Worm (Caenorhabditis elegans): Measurements from ENCODE around the gene ugt-24.
"Not testable (repeated sequence)": the region's sequence is repeated elsewhere in the genome, so short reads cannot be mapped to it uniquely, and the experiment has no call there.

The ugt-24 gene

DNA sequence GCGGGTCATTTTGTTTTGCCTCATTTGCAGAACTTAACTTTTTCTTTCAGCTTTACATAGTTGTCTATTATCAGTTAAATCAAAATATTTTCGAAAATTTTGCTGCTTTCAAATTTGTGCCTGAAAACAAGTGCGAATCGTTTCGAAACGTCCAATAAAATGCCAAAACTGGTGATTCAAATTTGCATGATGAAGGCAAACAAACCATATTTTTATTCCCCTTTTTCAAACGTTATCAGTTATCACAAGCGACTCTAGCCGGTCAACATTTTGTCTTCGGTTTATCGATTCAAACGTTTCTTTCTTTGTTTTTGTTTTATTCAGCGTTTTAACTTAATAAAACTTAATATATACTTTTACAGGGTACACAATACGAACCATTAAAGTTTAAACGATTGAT, at the start of gene ugt-24, which contains the start of gene C49A9.6:
Gene ugt-24 (minus strand): TSS at position 147 of the 400 bp plus-strand sequence.
Gene C49A9.6 (plus strand): TSS at position 363 of the 400 bp plus-strand sequence.
- no peak for TF ChIP-seq Y55F3AM.14 (GFP tag; optimal IDR thresholded peaks at IDR 0.05)
- peak; percentile 7 for TF ChIP-seq crh-2 (tag; optimal IDR thresholded peaks at IDR 0.05)
- TF ChIP-seq fos-1 (tag; optimal IDR thresholded peaks at IDR 0.05): peak; percentile 78

DNA sequence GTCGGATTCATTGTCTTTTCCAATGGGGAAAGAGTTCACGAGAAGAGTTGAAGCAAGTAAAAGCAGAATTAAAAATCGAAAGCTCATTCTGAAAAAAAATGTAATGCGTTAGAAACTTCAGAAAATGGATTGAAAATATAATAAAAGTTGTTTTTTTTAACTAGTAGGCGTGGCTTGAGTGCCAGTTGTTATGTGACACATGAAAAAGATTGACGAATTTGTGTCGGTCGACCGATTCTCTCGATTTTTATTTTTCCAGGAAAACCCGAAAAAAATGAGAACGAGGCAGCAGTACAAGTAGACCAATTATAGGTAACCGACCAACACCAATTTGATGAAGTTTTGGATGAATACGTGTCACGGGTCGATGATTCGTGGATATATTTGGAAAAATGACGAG, 49.2 kb upstream of the ugt-24 start, which contains the start of gene nlp-16:
Gene nlp-16 (minus strand): TSS at position 101 of the 400 bp plus-strand sequence.
- TF ChIP-seq nhr-237 (tag; optimal IDR thresholded peaks at IDR 0.05) (no peak), sma-9 (GFP tag; optimal IDR thresholded peaks at IDR 0.05) (no peak), sma-9 (tag; optimal IDR thresholded peaks at IDR 0.05) (no peak), mdl-1 (tag; optimal IDR thresholded peaks at IDR 0.05) (no peak), nhr-10 (tag; optimal IDR thresholded peaks at IDR 0.05) (no peak), snpc-4 (tag; optimal IDR thresholded peaks at IDR 0.05) (no peak), elt-3 (tag; optimal IDR thresholded peaks at IDR 0.05) (no peak)

DNA sequence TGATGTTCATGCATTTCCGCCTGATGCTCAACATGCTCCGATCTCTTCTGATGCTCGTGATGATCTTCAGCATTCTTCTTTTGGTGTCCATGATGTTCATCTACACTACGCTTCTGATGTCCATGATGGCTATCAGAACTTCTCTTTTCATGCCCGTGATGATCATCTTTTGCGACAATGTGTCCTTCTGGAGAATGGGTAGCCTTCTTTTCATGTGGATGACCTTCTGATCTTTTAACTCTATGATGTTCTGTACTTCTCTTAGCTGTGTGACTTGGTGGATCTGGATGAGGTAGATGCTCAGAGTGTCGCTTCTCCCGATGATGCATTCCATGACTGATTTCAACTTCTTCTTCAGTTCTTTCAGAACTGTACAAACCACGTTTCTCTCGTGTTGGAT, 48.4 kb upstream of the ugt-24 start:
- TF ChIP-seq ztf-11 (tag; optimal IDR thresholded peaks at IDR 0.05) (no peak), mbf-1 (tag; optimal IDR thresholded peaks at IDR 0.05) (no peak)

DNA sequence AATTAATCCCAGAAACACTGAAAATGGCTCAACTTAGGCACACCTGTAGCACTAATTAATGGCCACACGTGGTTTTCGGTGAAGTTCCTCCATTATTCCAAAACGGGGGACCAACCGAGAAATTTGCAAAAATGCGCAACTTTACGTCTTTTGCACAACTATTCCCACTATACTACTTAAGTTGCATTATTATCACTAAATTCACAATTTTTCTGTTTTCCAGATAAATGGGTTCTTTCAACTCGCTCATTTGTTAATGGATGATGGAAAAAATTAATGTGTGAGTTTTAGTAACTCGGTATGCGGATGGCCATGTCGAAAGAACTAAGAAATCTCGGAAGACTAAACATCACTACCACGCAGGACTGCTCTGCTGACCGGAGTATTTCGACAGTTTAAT, 44.1 kb upstream of the ugt-24 start, which contains the start of gene T13A10.64:
Gene T13A10.64 (plus strand): TSS at position 301 of the 400 bp plus-strand sequence.
- TF ChIP-seq blmp-1 (tag; optimal IDR thresholded peaks at IDR 0.05; ENCODE audit: insufficient read depth): no peak
- no peak for TF ChIP-seq fos-1 (tag; optimal IDR thresholded peaks at IDR 0.05)
- no peak for TF ChIP-seq snpc-4 (tag; optimal IDR thresholded peaks at IDR 0.05)
- TF ChIP-seq nhr-12 (tag; optimal IDR thresholded peaks at IDR 0.05): no peak
- TF ChIP-seq skn-1 (tag; optimal IDR thresholded peaks at IDR 0.05): no peak
- no peak for TF ChIP-seq peb-1 (tag; optimal IDR thresholded peaks at IDR 0.05)
- TF ChIP-seq nhr-25 (tag; optimal IDR thresholded peaks at IDR 0.05): no peak
- no peak for TF ChIP-seq sma-3 (GFP tag; optimal IDR thresholded peaks at IDR 0.05)

DNA sequence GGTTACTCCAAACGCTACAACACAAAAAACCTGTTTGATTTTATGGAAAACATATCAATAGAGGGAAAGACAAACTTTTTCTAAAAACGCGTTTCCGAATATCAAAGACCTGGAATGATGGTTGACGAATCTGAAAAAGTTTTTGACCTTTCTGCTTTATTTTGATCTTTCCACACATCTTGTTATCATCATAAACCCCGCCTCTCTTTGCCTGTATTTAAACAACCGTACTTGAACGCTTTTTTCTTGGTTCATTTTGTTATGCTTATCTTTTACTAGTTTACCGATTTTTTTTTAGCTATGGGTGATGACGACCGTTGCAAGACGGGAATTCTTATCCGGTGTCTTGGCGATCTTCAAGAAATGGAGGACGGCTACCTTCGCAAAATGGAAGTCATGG, 42.5 kb upstream of the ugt-24 start, which contains the start of gene T13A10.2:
Gene T13A10.2 (plus strand): TSS at position 301 of the 400 bp plus-strand sequence.
- not testable (repeated sequence) for TF ChIP-seq gmeb-1 (tag; optimal IDR thresholded peaks at IDR 0.05); ama-1 (optimal IDR thresholded peaks at IDR 0.05); dmd-4 (tag; optimal IDR thresholded peaks at IDR 0.05)

DNA sequence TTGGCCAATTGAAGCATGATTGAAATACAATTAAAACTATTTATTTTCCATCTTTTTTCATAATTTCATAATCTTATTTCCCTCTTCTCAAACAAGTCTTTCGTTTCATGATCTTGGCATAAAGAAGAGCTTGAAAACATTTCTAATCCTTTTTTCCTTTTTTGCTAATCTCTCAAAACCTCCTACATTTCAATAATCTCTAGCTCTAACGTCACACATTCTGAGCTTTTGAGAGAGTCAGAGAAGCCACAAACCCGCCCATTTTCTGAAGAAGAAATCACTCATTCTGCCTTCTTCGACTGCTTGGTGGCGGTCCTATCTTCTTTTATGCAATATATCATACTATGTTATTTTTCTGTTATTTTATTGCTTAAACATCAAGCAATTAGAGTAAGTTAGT, 39.1 kb upstream of the ugt-24 start, which contains the start of gene F58F9.1:
Gene F58F9.1 (plus strand): TSS at position 251 of the 400 bp plus-strand sequence.
- TF ChIP-seq dmd-4 (tag; optimal IDR thresholded peaks at IDR 0.05): no peak
- no peak for TF ChIP-seq gmeb-1 (tag; optimal IDR thresholded peaks at IDR 0.05)
- TF ChIP-seq lsy-2 (tag; optimal IDR thresholded peaks at IDR 0.05): peak in 1 of 2 experiments; percentile 37
- TF ChIP-seq C34F6.9 (tag; optimal IDR thresholded peaks at IDR 0.05): peak; percentile 24
- TF ChIP-seq unc-39 (tag; optimal IDR thresholded peaks at IDR 0.05): no peak
- TF ChIP-seq unc-55 (GFP tag; optimal IDR thresholded peaks at IDR 0.05): peak; percentile 79
- TF ChIP-seq mab-5 (tag; optimal IDR thresholded peaks at IDR 0.05): peak; percentile 36
- no peak for TF ChIP-seq nhr-25 (tag; optimal IDR thresholded peaks at IDR 0.05)
- no peak for TF ChIP-seq nhr-237 (tag; optimal IDR thresholded peaks at IDR 0.05)
- no peak for TF ChIP-seq blmp-1 (tag; optimal IDR thresholded peaks at IDR 0.05; ENCODE audit: insufficient read depth)
- no peak for TF ChIP-seq lin-11 (tag; optimal IDR thresholded peaks at IDR 0.05)
- no peak for TF ChIP-seq egl-27 (tag; optimal IDR thresholded peaks at IDR 0.05)
- no peak for TF ChIP-seq ZK546.5 (tag; optimal IDR thresholded peaks at IDR 0.05)
- no peak for TF ChIP-seq ztf-4 (tag; optimal IDR thresholded peaks at IDR 0.05)
- TF ChIP-seq zag-1 (tag; optimal IDR thresholded peaks at IDR 0.05): no peak

DNA sequence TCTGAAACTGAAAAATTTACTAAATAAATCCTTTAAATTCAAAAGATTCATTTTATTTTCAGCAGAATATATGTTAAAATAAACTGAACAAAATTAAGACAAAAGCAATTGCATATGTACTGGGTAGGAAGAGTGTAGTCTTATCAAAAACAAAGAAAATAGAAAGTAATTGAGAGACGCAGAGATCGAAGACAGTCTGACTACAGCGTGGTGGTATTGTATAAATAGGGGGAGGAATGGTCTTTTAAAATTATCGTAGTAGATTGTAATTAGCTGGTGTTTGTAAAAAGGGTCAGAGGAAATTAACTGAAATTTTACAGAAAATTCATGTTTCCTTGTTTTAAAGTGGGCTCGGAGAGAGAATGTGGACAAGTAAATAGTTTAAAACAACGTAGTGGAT, 38.0 kb upstream of the ugt-24 start, which contains the start of gene acox-3:
Gene acox-3 (minus strand): TSS at position 7 of the 400 bp plus-strand sequence.
- TF ChIP-seq sma-9 (GFP tag; optimal IDR thresholded peaks at IDR 0.05) (peak; percentile 82), sma-9 (tag; optimal IDR thresholded peaks at IDR 0.05) (no peak), blmp-1 (tag; optimal IDR thresholded peaks at IDR 0.05; ENCODE audit: insufficient read depth) (peak; percentile 28), mdl-1 (tag; optimal IDR thresholded peaks at IDR 0.05) (no peak), nhr-25 (tag; optimal IDR thresholded peaks at IDR 0.05) (no peak), mbf-1 (tag; optimal IDR thresholded peaks at IDR 0.05) (no peak), fos-1 (tag; optimal IDR thresholded peaks at IDR 0.05) (peak; percentile 56), gmeb-1 (tag; optimal IDR thresholded peaks at IDR 0.05) (peak; percentile 58), crh-2 (tag; optimal IDR thresholded peaks at IDR 0.05) (peak; percentile 24)

Measured in whole organism, L2 larva.